Fruit fly (Drosophila melanogaster) whole organism, prepupa: Measurements from ENCODE around the gene CG32437.
A peak's percentile ranks its signal among the peaks of the same experiment; 100 is the strongest.

Experiments
- Blimp-1 ChIP-seq: fragments of 200-800 bp; sonication (Bioruptor generic); optimal IDR thresholded peaks from 3 replicates; lab custom pipeline; 2017; ENCODE audit warnings: missing biosample characterization, missing genetic modification characterization, mild to moderate bottlenecking, moderate library complexity, missing genetic modification reagents
- CG10631 ChIP-seq: fragments of 200-800 bp; sonication (Bioruptor generic); optimal IDR thresholded peaks from 2 replicates; lab custom pipeline; 2016; ENCODE audit warnings: missing biosample characterization, missing genetic modification characterization
- CG10669 ChIP-seq: fragments of 200-800 bp; sonication (Bioruptor generic); optimal IDR thresholded peaks from 3 replicates; lab custom pipeline; 2018; ENCODE audit warnings: missing biosample characterization, mild to moderate bottlenecking, missing genetic modification characterization, moderate library complexity
- CG11762 ChIP-seq: fragments of 200-800 bp; sonication (Bioruptor generic); optimal IDR thresholded peaks from 3 replicates; lab custom pipeline; 2016; ENCODE audit warnings: missing biosample characterization, missing genetic modification characterization; ENCODE audit not compliant: insufficient read depth
- CG11902 ChIP-seq: fragments of 200-800 bp; sonication (Bioruptor generic); optimal IDR thresholded peaks from 3 replicates; lab custom pipeline; 2016; ENCODE audit warnings: missing biosample characterization, missing genetic modification characterization
- CG15336 ChIP-seq: fragments of 200-800 bp; sonication (Bioruptor generic); IDR thresholded peaks from 2 replicates; pipeline ENCODE4 v1.3.6; 2022; ENCODE audit warnings: missing biosample characterization, missing genetic modification characterization
- CG16779 ChIP-seq: fragments of 200-800 bp; sonication (Bioruptor generic); optimal IDR thresholded peaks from 3 replicates; lab custom pipeline; 2017; ENCODE audit warnings: missing biosample characterization, mild to moderate bottlenecking, missing genetic modification characterization
- CG3032 ChIP-seq: fragments of 200-800 bp; optimal IDR thresholded peaks from 2 replicates; lab custom pipeline; 2019; ENCODE audit warnings: missing biosample characterization, mild to moderate bottlenecking, missing genetic modification characterization, moderate library complexity
- CG31627 ChIP-seq: fragments of 200-800 bp; sonication (Bioruptor generic); optimal IDR thresholded peaks from 3 replicates; lab custom pipeline; 2016; ENCODE audit warnings: missing biosample characterization, missing genetic modification characterization
- CG32006 ChIP-seq: fragments of 200-800 bp; sonication (Bioruptor generic); optimal IDR thresholded peaks from 3 replicates; lab custom pipeline; 2017; ENCODE audit warnings: missing biosample characterization, mild to moderate bottlenecking, missing genetic modification characterization
- CG34406 ChIP-seq: fragments of 200-800 bp; sonication (Bioruptor generic); optimal IDR thresholded peaks from 3 replicates; lab custom pipeline; 2016; ENCODE audit warnings: missing biosample characterization, missing genetic modification characterization
- CG3919 ChIP-seq: fragments of 200-800 bp; sonication (Bioruptor generic); optimal IDR thresholded peaks from 3 replicates; lab custom pipeline; 2016; ENCODE audit warnings: missing biosample characterization, missing genetic modification characterization
- CG6163 ChIP-seq: fragments of 200-800 bp; sonication (Bioruptor generic); IDR thresholded peaks from 3 replicates; pipeline ENCODE4 v1.3.6; 2022; ENCODE audit warnings: missing biosample characterization, missing genetic modification characterization
- CG6276 ChIP-seq: fragments of 200-800 bp; sonication (Bioruptor generic); optimal IDR thresholded peaks from 2 replicates; lab custom pipeline; 2017; ENCODE audit warnings: missing biosample characterization, mild to moderate bottlenecking, missing genetic modification characterization
- CG6792 ChIP-seq: fragments of 200-800 bp; sonication (Bioruptor generic); optimal IDR thresholded peaks from 3 replicates; lab custom pipeline; 2016; ENCODE audit warnings: missing biosample characterization, missing genetic modification characterization
- CG6854 ChIP-seq: fragments of 200-800 bp; sonication (Bioruptor generic); optimal IDR thresholded peaks from 2 replicates; lab custom pipeline; 2017; ENCODE audit warnings: missing biosample characterization, mild to moderate bottlenecking, missing genetic modification characterization
- CG7368 ChIP-seq: fragments of 200-800 bp; sonication (Bioruptor generic); optimal IDR thresholded peaks from 3 replicates; lab custom pipeline; 2016; ENCODE audit warnings: missing biosample characterization, missing genetic modification characterization
- CG8119 ChIP-seq: fragments of 200-800 bp; sonication (Bioruptor generic); IDR thresholded peaks from 3 replicates; pipeline ENCODE4 v1.3.6; 2022; ENCODE audit warnings: missing biosample characterization, missing genetic modification characterization
- CG8319 ChIP-seq: fragments of 200-800 bp; sonication (Bioruptor generic); optimal IDR thresholded peaks from 3 replicates; lab custom pipeline; 2016; ENCODE audit warnings: missing biosample characterization, missing genetic modification characterization
- CG8632 ChIP-seq: fragments of 200-800 bp; sonication (Bioruptor generic); optimal IDR thresholded peaks from 3 replicates; lab custom pipeline; 2016; ENCODE audit warnings: missing biosample characterization, missing genetic modification characterization
- CG9139 ChIP-seq: fragments of 200-800 bp; sonication (Bioruptor generic); optimal IDR thresholded peaks from 3 replicates; lab custom pipeline; 2017; ENCODE audit warnings: missing biosample characterization, mild to moderate bottlenecking, missing genetic modification characterization
- Eip75B ChIP-seq: fragments of 200-800 bp; sonication (Bioruptor generic); optimal IDR thresholded peaks from 3 replicates; lab custom pipeline; 2016; ENCODE audit warnings: missing biosample characterization, missing genetic modification characterization
- Eip78C ChIP-seq: fragments of 200-800 bp; sonication (Bioruptor generic); peaks from one replicate; lab custom pipeline; 2016; ENCODE audit warnings: missing biosample characterization, missing genetic modification characterization
- Ets21C ChIP-seq: fragments of 200-800 bp; sonication (Bioruptor generic); optimal IDR thresholded peaks from 3 replicates; lab custom pipeline; 2016; ENCODE audit warnings: missing biosample characterization, missing genetic modification characterization
- Ets96B ChIP-seq: fragments of 200-800 bp; optimal IDR thresholded peaks from 2 replicates; lab custom pipeline; 2019; ENCODE audit warnings: missing biosample characterization, mild to moderate bottlenecking, missing genetic modification characterization, moderate library complexity
- Gug ChIP-seq: fragments of 200-800 bp; sonication (Bioruptor generic); IDR thresholded peaks from 2 replicates; pipeline ENCODE4 v1.3.6; 2022; ENCODE audit warnings: missing biosample characterization, missing genetic modification characterization
- Hr38 ChIP-seq: sonication (Bioruptor generic); optimal IDR thresholded peaks from 2 replicates; lab custom pipeline; 2016; ENCODE audit warnings: missing biosample characterization, missing genetic modification characterization
- Hr4 ChIP-seq: fragments of 200-800 bp; sonication (Bioruptor generic); optimal IDR thresholded peaks from 3 replicates; lab custom pipeline; 2016; ENCODE audit warnings: missing biosample characterization, missing genetic modification characterization
- Lpt ChIP-seq: fragments of 200-800 bp; sonication (Bioruptor generic); optimal IDR thresholded peaks from 3 replicates; lab custom pipeline; 2016; ENCODE audit warnings: missing biosample characterization, missing genetic modification characterization
- Met ChIP-seq: fragments of 200-800 bp; sonication (Bioruptor generic); optimal IDR thresholded peaks from 3 replicates; lab custom pipeline; 2016; ENCODE audit warnings: missing biosample characterization, missing genetic modification characterization
- Smox ChIP-seq: fragments of 200-800 bp; sonication (Bioruptor generic); optimal IDR thresholded peaks from 3 replicates; lab custom pipeline; 2016; ENCODE audit warnings: missing biosample characterization, missing genetic modification characterization
- Sox14 ChIP-seq: fragments of 200-800 bp; sonication (Bioruptor generic); optimal IDR thresholded peaks from 3 replicates; lab custom pipeline; 2016; ENCODE audit warnings: missing biosample characterization, missing genetic modification characterization
- Sox15 ChIP-seq: fragments of 200-800 bp; sonication (Bioruptor generic); optimal IDR thresholded peaks from 3 replicates; lab custom pipeline; 2016; ENCODE audit warnings: missing biosample characterization, missing genetic modification characterization
- acj6 ChIP-seq: fragments of 200-800 bp; sonication (Bioruptor generic); optimal IDR thresholded peaks from 3 replicates; lab custom pipeline; 2016; ENCODE audit warnings: missing biosample characterization, missing genetic modification characterization
- dac ChIP-seq: fragments of 200-800 bp; sonication (Bioruptor generic); optimal IDR thresholded peaks from 2 replicates; lab custom pipeline; 2017; ENCODE audit warnings: missing biosample characterization, mild to moderate bottlenecking, missing genetic modification characterization
- dsx ChIP-seq: fragments of 200-800 bp; optimal IDR thresholded peaks from 3 replicates; lab custom pipeline; 2019; ENCODE audit warnings: missing biosample characterization, mild to moderate bottlenecking, missing genetic modification characterization, moderate library complexity; ENCODE audit not compliant: poor library complexity, severe bottlenecking
- eg ChIP-seq: fragments of 200-800 bp; sonication (Bioruptor generic); IDR thresholded peaks from 3 replicates; pipeline ENCODE4 v1.3.6; 2022; ENCODE audit warnings: missing biosample characterization, missing genetic modification characterization
- esn ChIP-seq: fragments of 200-800 bp; sonication (Bioruptor generic); optimal IDR thresholded peaks from 2 replicates; lab custom pipeline; 2016; ENCODE audit warnings: missing biosample characterization, mild to moderate bottlenecking, missing genetic modification characterization, moderate library complexity
- fkh ChIP-seq: fragments of 200-800 bp; sonication (Bioruptor generic); optimal IDR thresholded peaks from 3 replicates; lab custom pipeline; 2017; ENCODE audit warnings: missing biosample characterization, mild to moderate bottlenecking, missing genetic modification characterization, moderate library complexity
- lz ChIP-seq: fragments of 200-800 bp; sonication (Bioruptor generic); optimal IDR thresholded peaks from 3 replicates; lab custom pipeline; 2016; ENCODE audit warnings: missing biosample characterization, missing genetic modification characterization
- net ChIP-seq: fragments of 200-800 bp; sonication (Bioruptor generic); optimal IDR thresholded peaks from 3 replicates; lab custom pipeline; 2016; ENCODE audit warnings: missing biosample characterization, missing genetic modification characterization
- salr ChIP-seq, 2 experiments: fragments of 200-800 bp; sonication (Bioruptor generic); optimal IDR thresholded peaks; 3 replicates each; lab custom pipeline; 2016 to 2018; ENCODE audit warnings: missing biosample characterization in 2 of 2, missing genetic modification characterization in 2 of 2, mild to moderate bottlenecking in 1 of 2
- spab ChIP-seq: fragments of 200-800 bp; sonication (Bioruptor generic); optimal IDR thresholded peaks from 2 replicates; lab custom pipeline; 2017; ENCODE audit warnings: missing biosample characterization, mild to moderate bottlenecking, missing genetic modification characterization, missing genetic modification reagents
- ss ChIP-seq, 2 experiments: fragments of 200-800 bp; sonication (Bioruptor generic); optimal IDR thresholded peaks; 2 replicates in 1 of 2; 3 replicates in 1 of 2; lab custom pipeline; 2017 to 2018; ENCODE audit warnings: mild to moderate bottlenecking in 2 of 2, missing biosample characterization in 2 of 2, missing genetic modification characterization in 2 of 2, moderate library complexity in 1 of 2
- topi ChIP-seq: fragments of 200-800 bp; sonication (Bioruptor generic); optimal IDR thresholded peaks from 3 replicates; lab custom pipeline; 2016; ENCODE audit warnings: missing biosample characterization, missing genetic modification characterization
- vri ChIP-seq: fragments of 200-800 bp; sonication (Bioruptor generic); optimal IDR thresholded peaks from 3 replicates; lab custom pipeline; 2016; ENCODE audit warnings: missing biosample characterization, mild to moderate bottlenecking, missing genetic modification characterization

CG32437 gene

dm6 chr3L:21347197-21347831, 10.2 kb upstream of the CG32437 start (continued):
- TF ChIP-seq CG15336 (GFP tag; lab: Robert Waterston, UW) (0 out of 2 replicates have a peak, but pooled peaks have one; percentile 11), Eip78C (GFP tag; lab: Kevin White, UChicago) (peak; percentile 92), vri (GFP tag; lab: Kevin White, UChicago) (peak; percentile 25), Ets21C (GFP tag; lab: Kevin White, UChicago) (peak; percentile 5), CG8632 (GFP tag; lab: Kevin White, UChicago) (peak; percentile 58), Eip75B (GFP tag; lab: Kevin White, UChicago) (peak; percentile 58), Sox15 (GFP tag; lab: Kevin White, UChicago) (peak; percentile 28), CG10669 (GFP tag; lab: Kevin White, UChicago) (peak; percentile 69), eg (no peak; the same call in 2 of the 3 replicates), lz (GFP tag; lab: Kevin White, UChicago) (peak; percentile 50), Gug (GFP tag; lab: Robert Waterston, UW) (peak; percentile 48), CG6854 (no peak), CG32006 (GFP tag; lab: Kevin White, UChicago) (peak; percentile 86), Blimp-1 (GFP tag; lab: Kevin White, UChicago) (no peak), CG11902 (GFP tag; lab: Kevin White, UChicago) (peak; percentile 36)

DNA sequence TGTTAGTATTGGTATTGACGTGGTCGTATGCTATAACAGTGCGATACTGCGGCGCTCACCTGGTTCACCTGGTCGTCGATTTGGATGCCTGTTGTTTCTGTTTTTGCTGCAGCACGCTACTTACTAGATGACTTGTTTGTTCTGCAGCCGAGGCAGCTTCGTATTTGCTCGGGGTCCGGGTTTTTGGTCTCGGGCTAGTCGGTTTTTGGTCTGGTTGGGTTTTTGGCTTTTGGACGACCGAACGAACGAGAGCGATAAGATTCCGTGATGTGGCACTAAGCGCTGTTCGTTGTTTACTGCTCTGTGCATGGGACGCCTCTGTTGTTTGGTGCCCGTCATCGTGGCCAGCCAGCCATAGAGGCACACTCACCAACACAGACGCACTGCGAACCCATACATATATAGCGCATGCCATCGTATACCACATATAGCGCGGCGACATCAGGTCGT, 8.5 kb upstream of the CG32437 start, which contains the start of gene ebd2:
Gene ebd2 (minus strand): TSS at position 306 of the 450 bp plus-strand sequence.
- TF ChIP-seq CG15336 (GFP tag; lab: Robert Waterston, UW) (0 out of 2 replicates have a peak, but pooled peaks have one; percentile 11), CG7368 (peak; percentile 12), CG34406 (no peak), CG6276 (peak; percentile 28), Sox15 (GFP tag; lab: Kevin White, UChicago) (no peak), CG16779 (tag; lab: Kevin White, UChicago) (no peak), Met (no peak), Lpt (GFP tag; lab: Kevin White, UChicago) (no peak), CG10669 (GFP tag; lab: Kevin White, UChicago) (no peak), CG10631 (GFP tag; lab: Kevin White, UChicago) (no peak), net (GFP tag; lab: Kevin White, UChicago) (no peak), Eip75B (GFP tag; lab: Kevin White, UChicago) (no peak), CG11902 (GFP tag; lab: Kevin White, UChicago) (no peak), Blimp-1 (GFP tag; lab: Kevin White, UChicago) (no peak), lz (GFP tag; lab: Kevin White, UChicago) (no peak), CG8632 (GFP tag; lab: Kevin White, UChicago) (no peak), CG3032 (tag; lab: Kevin White, UChicago) (no peak), CG3919 (GFP tag; lab: Kevin White, UChicago) (peak; percentile 27), Ets96B (tag; lab: Kevin White, UChicago) (no peak), CG8319 (GFP tag; lab: Kevin White, UChicago) (no peak), spab (GFP tag; lab: Kevin White, UChicago) (no peak), CG9139 (peak; percentile 13), dac (GFP tag; lab: Kevin White, UChicago) (no peak), Hr38 (no peak), dsx (no peak), Smox (GFP tag; lab: Kevin White, UChicago) (no peak), CG11762 (GFP tag; lab: Kevin White, UChicago) (no peak), CG32006 (GFP tag; lab: Kevin White, UChicago) (no peak), topi (GFP tag; lab: Kevin White, UChicago) (no peak), CG6163 (0 out of 3 replicates have a peak, but pooled peaks have one; percentile 18), ss (GFP tag; optimal IDR thresholded peaks at IDR 0.05; lab: Kevin White, UChicago) (peak in 1 of 2 experiments; percentile 33), CG8119 (GFP tag; lab: Robert Waterston, UW) (no peak), esn (GFP tag; lab: Kevin White, UChicago) (no peak), Ets21C (GFP tag; lab: Kevin White, UChicago) (no peak), Sox14 (GFP tag; lab: Kevin White, UChicago) (no peak), Gug (GFP tag; lab: Robert Waterston, UW) (no peak), Hr4 (GFP tag; lab: Kevin White, UChicago) (no peak), CG6792 (GFP tag; lab: Kevin White, UChicago) (no peak), salr (GFP tag; optimal IDR thresholded peaks at IDR 0.05; lab: Kevin White, UChicago) (no peak), acj6 (no peak), CG31627 (GFP tag; lab: Kevin White, UChicago) (no peak), vri (GFP tag; lab: Kevin White, UChicago) (peak; percentile 76), fkh (GFP tag; lab: Kevin White, UChicago) (peak; percentile 91)
